Worm (Caenorhabditis elegans): ENCODE data around the gene F49E8.7.
A peak's percentile ranks its signal among the peaks of the same experiment; 100 is the strongest.

Gene F49E8.7

DNA sequence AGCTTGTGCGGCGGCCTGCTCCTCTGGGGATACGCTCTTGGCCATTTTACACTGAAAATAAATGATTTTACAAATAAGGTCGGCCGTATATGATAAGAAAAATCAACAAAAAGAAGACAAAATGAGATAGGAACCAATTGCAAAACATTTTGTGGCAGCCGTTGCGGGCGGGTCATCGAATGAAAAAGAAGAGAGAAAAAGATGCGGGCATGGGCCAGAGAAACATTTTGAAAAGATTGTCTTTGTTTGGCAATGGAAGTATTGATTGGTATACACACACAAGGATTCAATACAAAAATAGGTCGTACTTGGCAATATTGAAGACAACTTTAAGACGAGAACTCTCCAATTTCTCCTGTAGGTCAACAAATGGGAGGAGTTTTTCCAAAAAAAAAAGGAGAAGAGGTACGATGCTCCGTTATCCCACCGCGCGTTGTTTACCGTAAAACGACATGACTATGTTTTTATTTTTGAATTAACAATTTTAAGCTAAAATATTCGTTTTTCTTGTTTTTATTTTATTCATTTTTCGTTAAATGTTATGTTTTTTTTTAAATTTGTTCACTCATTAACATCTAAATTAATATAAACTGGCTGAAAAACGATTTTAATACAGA is 43.4 kb downstream of the F49E8.7 start, which contains the start of the genes plc-4 and R05G6.4 (continued):
- TF ChIP-seq hpl-2 (GFP tag; optimal IDR thresholded peaks at IDR 0.05) = no peak
- TF ChIP-seq dpl-1 (GFP tag; optimal IDR thresholded peaks at IDR 0.05) = peak; percentile 37 to 59 (median 55)
- TF ChIP-seq nhr-237 (tag; optimal IDR thresholded peaks at IDR 0.05) = no peak
- no peak for TF ChIP-seq ets-5 (GFP tag; IDR thresholded peaks at IDR 0.05)

DNA sequence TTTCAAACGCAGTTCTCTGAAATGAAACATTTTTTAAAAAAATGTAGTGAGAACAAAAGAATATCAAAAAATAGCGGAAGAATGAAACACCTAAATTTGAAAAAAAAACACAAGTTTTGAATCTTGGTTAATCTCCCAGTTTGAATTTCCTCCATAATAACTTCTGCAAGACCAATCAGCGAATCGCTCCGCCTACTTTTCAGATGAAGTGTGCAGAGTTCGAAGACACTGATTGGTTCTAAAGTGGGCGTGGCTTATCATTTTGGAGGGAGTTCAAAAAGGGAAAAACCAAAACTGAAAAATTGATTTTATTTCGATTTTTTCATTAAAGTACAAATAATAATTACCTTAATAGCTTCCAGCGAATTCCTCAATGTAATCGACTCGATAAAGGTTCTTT is 45.3 kb downstream of the F49E8.7 start:
- TF ChIP-seq F16B12.6 (tag; optimal IDR thresholded peaks at IDR 0.05) (no peak), dpl-1 (GFP tag; optimal IDR thresholded peaks at IDR 0.05) (peak in 2 of 3 experiments; percentile 29 to 37), lin-35 (GFP tag; optimal IDR thresholded peaks at IDR 0.05) (peak in 1 of 2 experiments; percentile 7), blmp-1 (tag; optimal IDR thresholded peaks at IDR 0.05) (no peak), ceh-82 (tag; optimal IDR thresholded peaks at IDR 0.05) (no peak), mdl-1 (tag; optimal IDR thresholded peaks at IDR 0.05) (no peak), nhr-12 (tag; optimal IDR thresholded peaks at IDR 0.05) (no peak), isw-1 (GFP tag; IDR thresholded peaks at IDR 0.05) (no peak), aha-1 (tag; optimal IDR thresholded peaks at IDR 0.05) (no peak), nhr-19 (GFP tag; conservative IDR thresholded peaks at IDR 0.05) (no peak), efl-3 (GFP tag; optimal IDR thresholded peaks at IDR 0.05) (no peak), efl-1 (optimal IDR thresholded peaks at IDR 0.05) (peak in 1 of 2 experiments; percentile 10), efl-1 (GFP tag; optimal IDR thresholded peaks at IDR 0.05 in 1 of 2) (peak in 1 of 2 experiments; percentile 40)

DNA sequence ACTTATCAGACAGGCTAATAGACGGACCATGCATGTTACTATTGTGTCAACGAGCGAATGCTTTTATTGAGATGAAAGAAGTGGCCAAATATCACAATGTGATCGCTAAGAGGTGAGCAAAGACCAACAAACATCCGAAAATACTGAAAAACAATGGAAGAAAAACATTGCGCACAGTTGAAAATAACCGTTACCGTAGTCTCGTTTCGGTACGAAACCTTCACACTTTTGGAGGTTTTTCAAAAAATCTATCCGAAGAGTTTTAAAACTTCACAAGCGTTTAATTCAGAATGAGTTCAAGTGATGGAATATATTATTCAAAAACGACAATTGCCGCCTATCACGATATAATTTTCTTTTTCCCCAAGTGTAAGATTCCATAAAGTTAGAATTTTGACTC is 47.3 kb downstream of the F49E8.7 start:
- TF ChIP-seq hpl-2 (GFP tag; optimal IDR thresholded peaks at IDR 0.05) (no peak), pag-3 (tag; optimal IDR thresholded peaks at IDR 0.05; ENCODE audit: borderline replicate concordance, insufficient read depth) (no peak), skn-1 (tag; optimal IDR thresholded peaks at IDR 0.05) (no peak), unc-98 (GFP tag; IDR thresholded peaks at IDR 0.05) (no peak), lin-35 (GFP tag; optimal IDR thresholded peaks at IDR 0.05) (peak in 1 of 2 experiments; percentile 65), jun-1 (tag; optimal IDR thresholded peaks at IDR 0.05) (no peak), vab-15 (tag; optimal IDR thresholded peaks at IDR 0.05) (no peak), aha-1 (tag; optimal IDR thresholded peaks at IDR 0.05) (no peak), lsy-2 (tag; optimal IDR thresholded peaks at IDR 0.05) (peak; percentile 51 to 87), zag-1 (tag; optimal IDR thresholded peaks at IDR 0.05) (no peak), ceh-63 (GFP tag; optimal IDR thresholded peaks at IDR 0.05) (no peak), dpl-1 (GFP tag; optimal IDR thresholded peaks at IDR 0.05) (peak; percentile 18 to 51 (median 42)), nhr-85 (tag) (no peak), fkh-10 (GFP tag; optimal IDR thresholded peaks at IDR 0.05) (no peak), irx-1 (tag; optimal IDR thresholded peaks at IDR 0.05) (no peak), elt-3 (tag; optimal IDR thresholded peaks at IDR 0.05) (no peak), efl-1 (optimal IDR thresholded peaks at IDR 0.05) (peak; percentile 38 to 56), efl-1 (GFP tag; optimal IDR thresholded peaks at IDR 0.05 in 1 of 2) (peak; percentile 48 to 91), ces-1 (GFP tag; optimal IDR thresholded peaks at IDR 0.05) (no peak), lin-14 (GFP tag; optimal IDR thresholded peaks at IDR 0.05) (no peak), xbp-1 (tag; optimal IDR thresholded peaks at IDR 0.05) (no peak), elt-2 (tag; optimal IDR thresholded peaks at IDR 0.05) (no peak)

DNA sequence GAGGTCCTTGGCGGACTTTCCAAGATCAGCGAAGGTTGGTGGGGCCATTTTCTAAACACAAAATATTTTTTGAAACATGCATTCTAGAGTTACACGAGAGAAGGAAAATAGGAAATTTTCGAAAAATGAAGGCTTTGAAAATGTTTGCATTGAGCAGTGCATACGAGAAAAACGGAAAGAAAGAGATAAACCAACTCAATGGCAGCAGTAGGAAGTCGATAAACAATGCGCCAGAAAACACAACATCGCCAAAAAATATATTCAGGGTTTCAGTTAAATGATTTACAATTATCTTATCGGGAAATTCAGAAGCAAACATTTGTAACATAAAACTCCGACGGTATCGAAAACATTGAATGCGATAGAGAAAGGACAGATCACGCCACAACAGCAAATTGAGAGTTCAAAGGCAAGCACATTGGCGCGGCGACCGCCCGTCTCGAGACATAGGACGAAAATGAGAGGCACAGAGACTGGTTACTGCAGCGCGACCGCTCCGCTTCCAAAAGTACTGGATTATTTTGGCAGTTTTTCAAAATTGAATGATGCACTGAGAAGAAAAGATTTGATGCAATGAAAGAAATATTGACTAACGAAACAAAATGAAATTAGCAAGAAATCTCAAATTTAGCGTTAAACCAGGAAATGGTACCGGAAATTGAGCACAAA is 48.2 kb downstream of the F49E8.7 start, which contains the start of the genes vdac-1 and R05G6.5:
TSS of gene vdac-1 (minus strand) at position 51 of the 669 bp plus-strand sequence.
TSS of gene R05G6.5 (plus strand) at position 527 of the 669 bp plus-strand sequence.
- peak; percentile 30 for TF ChIP-seq mef-2 (tag; optimal IDR thresholded peaks at IDR 0.05)
- peak; percentile 83 for TF ChIP-seq nhr-85 (tag)
- TF ChIP-seq mab-9 (GFP tag; IDR thresholded peaks at IDR 0.05) = 0 out of 2 replicates have a peak, but pooled peaks have one; percentile 17
- peak; percentile 79 for TF ChIP-seq blmp-1 (tag; optimal IDR thresholded peaks at IDR 0.05)
- TF ChIP-seq nhr-237 (tag; optimal IDR thresholded peaks at IDR 0.05) = peak; percentile 73
- TF ChIP-seq unc-130 (tag; optimal IDR thresholded peaks at IDR 0.05) = peak; percentile 81
- TF ChIP-seq nhr-76 (tag; optimal IDR thresholded peaks at IDR 0.05) = no peak
- peak; percentile 72 for TF ChIP-seq lin-15B (tag; optimal IDR thresholded peaks at IDR 0.05)
- peak; percentile 54 for TF ChIP-seq mep-1 (tag; optimal IDR thresholded peaks at IDR 0.05)
- peak; percentile 77 for TF ChIP-seq grh-1 (GFP tag; IDR thresholded peaks at IDR 0.05)
- peak; percentile 92 for TF ChIP-seq nhr-20 (tag; optimal IDR thresholded peaks at IDR 0.05)
- no peak for TF ChIP-seq nhr-28 (tag; optimal IDR thresholded peaks at IDR 0.05)
- peak; percentile 17 for TF ChIP-seq egl-13 (tag; optimal IDR thresholded peaks at IDR 0.05)
- TF ChIP-seq xbp-1 (tag; optimal IDR thresholded peaks at IDR 0.05) = peak; percentile 83
- peak; percentile 8 for TF ChIP-seq vab-15 (tag; optimal IDR thresholded peaks at IDR 0.05)
- peak; percentile 93 for TF ChIP-seq snu-23 (GFP tag; optimal IDR thresholded peaks at IDR 0.05)
- TF ChIP-seq isw-1 (GFP tag; IDR thresholded peaks at IDR 0.05) = peak; percentile 71
- TF ChIP-seq nhr-77 (tag; optimal IDR thresholded peaks at IDR 0.05) = peak; percentile 90
- peak; percentile 73 for TF ChIP-seq elt-2 (tag; optimal IDR thresholded peaks at IDR 0.05)
- TF ChIP-seq rnt-1 (tag; optimal IDR thresholded peaks at IDR 0.05) = peak; percentile 79

Measured in whole organism, L1 larva.